Fruit fly (Drosophila melanogaster): ENCODE measurements around the gene COX7A.

COX7A gene

dm6 chr3R:8354458-8354857, 13.6 kb upstream of the COX7A start (continued):
- TF ChIP-seq vfl (GFP tag; optimal IDR thresholded peaks at IDR 0.05): peak; percentile 10
- peak; percentile 13 for TF ChIP-seq CG15514 (GFP tag; optimal IDR thresholded peaks at IDR 0.05)
- TF ChIP-seq Dip3 (GFP tag; optimal IDR thresholded peaks at IDR 0.05): no peak
- peak; percentile 65; the same call in 1 of the 3 replicates for TF ChIP-seq CG11695 (GFP tag; IDR thresholded peaks at IDR 0.05)
- TF ChIP-seq CG11504 (tag; optimal IDR thresholded peaks at IDR 0.05): peak; percentile 54
- TF ChIP-seq ftz-f1 (GFP tag; optimal IDR thresholded peaks at IDR 0.05): peak; percentile 1
- no peak for TF ChIP-seq Doc3 (GFP tag; IDR thresholded peaks at IDR 0.05; ENCODE audit: partially characterized antibody)
- no peak for TF ChIP-seq CG3065 (GFP tag; optimal IDR thresholded peaks at IDR 0.05)
- TF ChIP-seq cg (GFP tag; optimal IDR thresholded peaks at IDR 0.05): no peak
- TF ChIP-seq slou (GFP tag; optimal IDR thresholded peaks at IDR 0.05): no peak
- TF ChIP-seq Med (GFP tag): peak; percentile 83
- TF ChIP-seq Meics (GFP tag; optimal IDR thresholded peaks at IDR 0.05): peak; percentile 56
- TF ChIP-seq Mes4 (GFP tag; optimal IDR thresholded peaks at IDR 0.05): no peak
- TF ChIP-seq odd (GFP tag; optimal IDR thresholded peaks at IDR 0.05): no peak
- TF ChIP-seq CG2875 (GFP tag; optimal IDR thresholded peaks at IDR 0.05): no peak
- TF ChIP-seq row (GFP tag; IDR thresholded peaks at IDR 0.05): peak; percentile 77
- TF ChIP-seq phol (tag; optimal IDR thresholded peaks at IDR 0.05): peak; percentile 9
- TF ChIP-seq CG7271 (tag; optimal IDR thresholded peaks at IDR 0.05): no peak
- TF ChIP-seq CG12299 (tag; optimal IDR thresholded peaks at IDR 0.05): no peak
- TF ChIP-seq sc (optimal IDR thresholded peaks at IDR 0.05): no peak
- no peak for TF ChIP-seq sc (GFP tag; optimal IDR thresholded peaks at IDR 0.05)
- TF ChIP-seq ranshi (GFP tag; IDR thresholded peaks at IDR 0.05): no peak; the same call in 1 of the 2 replicates
- peak; percentile 39 for TF ChIP-seq CG3407 (GFP tag; optimal IDR thresholded peaks at IDR 0.05)
- TF ChIP-seq CG14441 (GFP tag; IDR thresholded peaks at IDR 0.05): peak; percentile 82
- no peak for TF ChIP-seq CG10431 (GFP tag; optimal IDR thresholded peaks at IDR 0.05)
- no peak for TF ChIP-seq GATAe (GFP tag; conservative IDR thresholded peaks at IDR 0.05)
- no peak for TF ChIP-seq Side (GFP tag; optimal IDR thresholded peaks at IDR 0.05)
- no peak for TF ChIP-seq Hey (tag; optimal IDR thresholded peaks at IDR 0.05)
- no peak for TF ChIP-seq ewg (GFP tag; optimal IDR thresholded peaks at IDR 0.05)
- no peak for TF ChIP-seq pnt (GFP tag; optimal IDR thresholded peaks at IDR 0.05)
- no peak for TF ChIP-seq CG7745 (tag; optimal IDR thresholded peaks at IDR 0.05)
- no peak for TF ChIP-seq CG11723 (GFP tag; optimal IDR thresholded peaks at IDR 0.05)
- no peak for TF ChIP-seq CrebB (tag; optimal IDR thresholded peaks at IDR 0.05)
- TF ChIP-seq Doc2 (GFP tag; IDR thresholded peaks at IDR 0.05): no peak
- no peak for TF ChIP-seq Jarid2 (GFP tag; optimal IDR thresholded peaks at IDR 0.05)
- TF ChIP-seq Gsc (GFP tag; IDR thresholded peaks at IDR 0.05): no peak
- peak; percentile 23 for TF ChIP-seq CG12219 (GFP tag; optimal IDR thresholded peaks at IDR 0.05)
- TF ChIP-seq MESR4 (GFP tag; optimal IDR thresholded peaks at IDR 0.05): no peak
- TF ChIP-seq sens-2 (GFP tag; IDR thresholded peaks at IDR 0.05): peak; percentile 24; the same call in 1 of the 2 replicates
- peak; percentile 27 for TF ChIP-seq CG9727 (GFP tag; optimal IDR thresholded peaks at IDR 0.05)
- TF ChIP-seq rib (GFP tag; IDR thresholded peaks at IDR 0.05): no peak
- no peak for TF ChIP-seq h (optimal IDR thresholded peaks at IDR 0.05)
- TF ChIP-seq Adf1 (GFP tag; IDR thresholded peaks at IDR 0.05): no peak; the same call in 1 of the 2 replicates
- TF ChIP-seq Kr (GFP tag; optimal IDR thresholded peaks at IDR 0.05): no peak
- TF ChIP-seq grn (GFP tag; optimal IDR thresholded peaks at IDR 0.05): no peak
- no peak for TF ChIP-seq CG9609 (GFP tag; optimal IDR thresholded peaks at IDR 0.05)
- TF ChIP-seq al (GFP tag; IDR thresholded peaks at IDR 0.05): peak; percentile 55; the same call in 1 of the 2 replicates
- peak; percentile 21 for TF ChIP-seq MTF-1 (GFP tag; optimal IDR thresholded peaks at IDR 0.05; ENCODE audit: borderline replicate concordance)
- no peak for TF ChIP-seq jigr1 (GFP tag; IDR thresholded peaks at IDR 0.05)
- no peak for TF ChIP-seq cad (GFP tag; optimal IDR thresholded peaks at IDR 0.05)
- peak; percentile 67 for TF ChIP-seq CG18599 (GFP tag; optimal IDR thresholded peaks at IDR 0.05)
- TF ChIP-seq fd3F (GFP tag; optimal IDR thresholded peaks at IDR 0.05): peak; percentile 28
